Worm (Caenorhabditis elegans) whole organism, late embryonic: ENCODE results near the gene F07H5.10.

Experiments
- ceh-2 ChIP-seq: sonication (generic microtip); optimal IDR thresholded peaks from 2 replicates; lab custom pipeline; 2016; ENCODE audit warnings: missing genotype, missing genetic modification characterization, missing compliant biosample characterization
- hlh-15 ChIP-seq: sonication (generic microtip); optimal IDR thresholded peaks from 2 replicates; lab custom pipeline; 2016; ENCODE audit warnings: missing genetic modification characterization, missing compliant biosample characterization
- hlh-30 ChIP-seq: sonication (generic microtip); optimal IDR thresholded peaks from 2 replicates; lab custom pipeline; 2017; ENCODE audit warnings: antibody characterized with exemption, missing genetic modification characterization, missing compliant biosample characterization; ENCODE audit not compliant: insufficient read depth
- nhr-11 ChIP-seq: fragments of 150-350 bp; optimal IDR thresholded peaks from 2 replicates; lab custom pipeline; 2014; ENCODE audit warnings: missing biosample characterization, missing genetic modification characterization
- unc-86 ChIP-seq: sonication (generic microtip); optimal IDR thresholded peaks from 2 replicates; lab custom pipeline; 2016; ENCODE audit warnings: missing genetic modification characterization, missing compliant biosample characterization

- no peak for TF ChIP-seq unc-86 (tag; lab: Kevin White, UChicago)
- TF ChIP-seq nhr-11 (tag; lab: Kevin White, UChicago), result no peak
- no peak for TF ChIP-seq hlh-15 (tag; lab: Kevin White, UChicago)
- TF ChIP-seq ceh-2 (tag; lab: Kevin White, UChicago), result no peak
- TF ChIP-seq hlh-30, result no peak
Measured at ce11 chrII:8835857-8836256, 27.5 kb upstream of the F07H5.10 start, which contains the start of gene F46C5.4.
